Fruit fly (Drosophila melanogaster) whole organism, embryonic: ENCODE results near the gene CG1632.

Experiments used
- Asciz ChIP-seq: fragments of 200-800 bp; sonication (Bioruptor generic); optimal IDR thresholded peaks from 2 replicates; lab custom pipeline; 2017; ENCODE audit warnings: missing biosample characterization, mild to moderate bottlenecking, missing genetic modification characterization, missing genetic modification reagents
- Atf3 ChIP-seq: fragments of 200-800 bp; sonication (Bioruptor generic); optimal IDR thresholded peaks from 3 replicates; lab custom pipeline; 2016; ENCODE audit warnings: missing biosample characterization, missing genetic modification characterization
- BtbVII ChIP-seq: fragments of 200-800 bp; sonication (Bioruptor generic); optimal IDR thresholded peaks from 3 replicates; lab custom pipeline; 2017; ENCODE audit warnings: missing biosample characterization, mild to moderate bottlenecking, missing genetic modification characterization
- CG10431 ChIP-seq: fragments of 200-800 bp; sonication (Bioruptor generic); optimal IDR thresholded peaks from 3 replicates; lab custom pipeline; 2018; ENCODE audit warnings: missing biosample characterization, mild to moderate bottlenecking, missing genetic modification characterization
- CG11398 ChIP-seq: fragments of 200-800 bp; sonication (Bioruptor generic); optimal IDR thresholded peaks from 2 replicates; lab custom pipeline; 2016; ENCODE audit warnings: missing biosample characterization, missing genetic modification characterization
- CG1233 ChIP-seq: fragments of 200-800 bp; sonication (Bioruptor generic); optimal IDR thresholded peaks from 4 replicates; lab custom pipeline; 2018; ENCODE audit warnings: missing biosample characterization, mild to moderate bottlenecking, missing genetic modification characterization
- CG12391 ChIP-seq: fragments of 200-800 bp; sonication (Bioruptor generic); optimal IDR thresholded peaks from 3 replicates; lab custom pipeline; 2018; ENCODE audit warnings: missing biosample characterization, mild to moderate bottlenecking, missing genetic modification characterization, moderate library complexity
- CG15073 ChIP-seq: fragments of 200-800 bp; sonication (Bioruptor generic); optimal IDR thresholded peaks from 2 replicates; lab custom pipeline; 2016; ENCODE audit warnings: missing biosample characterization, missing genetic modification characterization
- CG15601 ChIP-seq: fragments of 200-800 bp; sonication (Bioruptor generic); optimal IDR thresholded peaks from 3 replicates; lab custom pipeline; 2019; ENCODE audit warnings: missing biosample characterization, mild to moderate bottlenecking, missing genetic modification characterization, moderate library complexity
- CG17359 ChIP-seq: fragments of 200-800 bp; sonication (Bioruptor generic); optimal IDR thresholded peaks from 3 replicates; lab custom pipeline; 2018; ENCODE audit warnings: missing biosample characterization, mild to moderate bottlenecking, missing genetic modification characterization, moderate library complexity
- CG18764 ChIP-seq: fragments of 200-800 bp; sonication (Bioruptor generic); optimal IDR thresholded peaks from 3 replicates; lab custom pipeline; 2016; ENCODE audit warnings: missing biosample characterization, missing genetic modification characterization
- CG2129 ChIP-seq: fragments of 200-800 bp; sonication (Bioruptor generic); IDR thresholded peaks from 2 replicates; pipeline ENCODE4 v1.3.6; 2022; ENCODE audit warnings: missing biosample characterization, missing genetic modification characterization; ENCODE audit not compliant: partially characterized antibody
- CG2678 ChIP-seq: fragments of 200-800 bp; sonication (Bioruptor generic); optimal IDR thresholded peaks from 3 replicates; lab custom pipeline; 2019; ENCODE audit warnings: missing biosample characterization, mild to moderate bottlenecking, missing genetic modification characterization, moderate library complexity
- CG3163 ChIP-seq: fragments of 200-800 bp; sonication (Bioruptor generic); optimal IDR thresholded peaks from 3 replicates; lab custom pipeline; 2016; ENCODE audit warnings: missing biosample characterization, missing genetic modification characterization
- CG6683 ChIP-seq: fragments of 200-800 bp; sonication (Bioruptor generic); optimal IDR thresholded peaks from 2 replicates; lab custom pipeline; 2017; ENCODE audit warnings: missing biosample characterization, mild to moderate bottlenecking, missing genetic modification characterization, missing genetic modification reagents
- CG7839 ChIP-seq: fragments of 200-800 bp; sonication (Bioruptor generic); optimal IDR thresholded peaks from 3 replicates; lab custom pipeline; 2018; ENCODE audit warnings: missing biosample characterization, mild to moderate bottlenecking, missing genetic modification characterization, moderate library complexity
- CG8290 ChIP-seq, 3 experiments: fragments of 200-800 bp; sonication (Bioruptor generic); optimal IDR thresholded peaks; 2 replicates each; lab custom pipeline; 2016 to 2019; ENCODE audit warnings: missing biosample characterization in 3 of 3, missing genetic modification characterization in 3 of 3, mild to moderate bottlenecking in 2 of 3, moderate library complexity in 1 of 3
- CG8765 ChIP-seq: fragments of 200-800 bp; sonication (Bioruptor generic); IDR thresholded peaks from 2 replicates; pipeline ENCODE4 v1.3.6; 2022; ENCODE audit warnings: missing biosample characterization, missing genetic modification characterization
- CG8924 ChIP-seq: fragments of 200-800 bp; optimal IDR thresholded peaks from 3 replicates; lab custom pipeline; 2019; ENCODE audit warnings: missing biosample characterization, mild to moderate bottlenecking, missing genetic modification characterization, moderate library complexity
- E2f1 ChIP-seq: fragments of 200-800 bp; sonication (Bioruptor generic); IDR thresholded peaks from 2 replicates; pipeline ENCODE4 v1.3.6; 2022; ENCODE audit warnings: missing biosample characterization, missing genetic modification characterization
- E2f2 ChIP-seq: fragments of 200-800 bp; sonication (Bioruptor generic); IDR thresholded peaks from 2 replicates; pipeline ENCODE4 v1.3.6; 2022; ENCODE audit warnings: missing biosample characterization, missing genetic modification characterization
- Fer2 ChIP-seq: fragments of 200-800 bp; sonication (Bioruptor generic); optimal IDR thresholded peaks from 2 replicates; lab custom pipeline; 2018; ENCODE audit warnings: missing biosample characterization, mild to moderate bottlenecking, missing genetic modification characterization, moderate library complexity
- HLHmδ ChIP-seq: fragments of 200-800 bp; sonication (Bioruptor generic); optimal IDR thresholded peaks from 2 replicates; lab custom pipeline; 2018; ENCODE audit warnings: missing biosample characterization, mild to moderate bottlenecking, missing genetic modification characterization, moderate library complexity
- Hmr ChIP-seq: fragments of 200-800 bp; sonication (Bioruptor generic); optimal IDR thresholded peaks from 3 replicates; lab custom pipeline; 2017; ENCODE audit warnings: mild to moderate bottlenecking, missing biosample characterization, missing genetic modification reagents, missing genetic modification characterization
- Hr51 ChIP-seq, 2 experiments: fragments of 200-800 bp; sonication (Bioruptor generic); optimal IDR thresholded peaks; 2 replicates in 1 of 2; 3 replicates in 1 of 2; lab custom pipeline; 2016 to 2018; ENCODE audit warnings: missing biosample characterization in 2 of 2, missing genetic modification characterization in 2 of 2, mild to moderate bottlenecking in 1 of 2, moderate library complexity in 1 of 2
- Jarid2 ChIP-seq: fragments of 200-800 bp; sonication (Bioruptor generic); optimal IDR thresholded peaks from 3 replicates; lab custom pipeline; 2017; ENCODE audit warnings: mild to moderate bottlenecking, missing biosample characterization, missing genetic modification reagents, missing genetic modification characterization
- Kr ChIP-seq: fragments of 200-800 bp; sonication (Bioruptor generic); optimal IDR thresholded peaks from 2 replicates; lab custom pipeline; 2017; ENCODE audit warnings: missing biosample characterization, mild to moderate bottlenecking, missing genetic modification characterization
- Myb ChIP-seq: fragments of 200-800 bp; sonication (Bioruptor generic); optimal IDR thresholded peaks from 2 replicates; lab custom pipeline; 2016; ENCODE audit warnings: missing biosample characterization, missing genetic modification characterization
- NfI ChIP-seq: fragments of 200-800 bp; sonication (Bioruptor generic); optimal IDR thresholded peaks from 3 replicates; lab custom pipeline; 2018; ENCODE audit warnings: missing biosample characterization, mild to moderate bottlenecking, missing genetic modification characterization, moderate library complexity
- Sox102F ChIP-seq: fragments of 200-800 bp; sonication (Bioruptor generic); optimal IDR thresholded peaks from 2 replicates; lab custom pipeline; 2018; ENCODE audit warnings: missing biosample characterization, mild to moderate bottlenecking, missing genetic modification characterization, moderate library complexity
- Ssrp ChIP-seq: fragments of 200-800 bp; sonication (Bioruptor generic); optimal IDR thresholded peaks from 2 replicates; lab custom pipeline; 2018; ENCODE audit warnings: missing biosample characterization, mild to moderate bottlenecking, missing genetic modification characterization, moderate library complexity
- aop ChIP-seq: fragments of 200-800 bp; sonication (Bioruptor generic); IDR thresholded peaks from 2 replicates; pipeline ENCODE4 v1.3.6; 2022; ENCODE audit warnings: missing biosample characterization, missing genetic modification characterization
- bbx ChIP-seq: fragments of 200-800 bp; sonication (Bioruptor generic); IDR thresholded peaks from 2 replicates; pipeline ENCODE4 v1.3.6; 2022; ENCODE audit warnings: missing biosample characterization, missing genetic modification characterization; ENCODE audit not compliant: partially characterized antibody
- cg ChIP-seq: fragments of 200-800 bp; sonication (Bioruptor generic); optimal IDR thresholded peaks from 3 replicates; lab custom pipeline; 2019; ENCODE audit warnings: missing biosample characterization, mild to moderate bottlenecking, missing genetic modification characterization, moderate library complexity
- eyg ChIP-seq: fragments of 200-800 bp; sonication (Bioruptor generic); optimal IDR thresholded peaks from 3 replicates; lab custom pipeline; 2016; ENCODE audit warnings: missing biosample characterization, missing genetic modification characterization
- fd64A ChIP-seq: fragments of 200-800 bp; sonication (Bioruptor generic); optimal IDR thresholded peaks from 3 replicates; lab custom pipeline; 2018; ENCODE audit warnings: missing biosample characterization, mild to moderate bottlenecking, missing genetic modification characterization
- gcm2 ChIP-seq: fragments of 200-800 bp; sonication (Bioruptor generic); optimal IDR thresholded peaks from 2 replicates; lab custom pipeline; 2016; ENCODE audit warnings: missing biosample characterization, missing genetic modification characterization
- hth ChIP-seq: fragments of >200 bp; optimal IDR thresholded peaks from 2 replicates; lab custom pipeline; 2017; ENCODE audit warnings: inconsistent platforms
- knrl ChIP-seq: fragments of 200-800 bp; sonication (Bioruptor generic); IDR thresholded peaks from 3 replicates; pipeline ENCODE4 v1.3.6; 2022; ENCODE audit warnings: missing biosample characterization, missing genetic modification characterization; ENCODE audit not compliant: partially characterized antibody
- nerfin-2 ChIP-seq: fragments of 200-800 bp; sonication (Bioruptor generic); IDR thresholded peaks from 2 replicates; pipeline ENCODE4 v1.3.6; 2022; ENCODE audit warnings: missing biosample characterization, missing genetic modification characterization; ENCODE audit not compliant: partially characterized antibody
- pho ChIP-seq: fragments of 200-800 bp; sonication (Bioruptor generic); optimal IDR thresholded peaks from 2 replicates; lab custom pipeline; 2016; ENCODE audit warnings: missing biosample characterization, missing genetic modification characterization
- pros ChIP-seq: fragments of 200-800 bp; sonication (Bioruptor generic); optimal IDR thresholded peaks from 3 replicates; lab custom pipeline; 2019; ENCODE audit warnings: missing biosample characterization, mild to moderate bottlenecking, missing genetic modification characterization, moderate library complexity
- psq ChIP-seq: fragments of 200-800 bp; sonication (Bioruptor generic); optimal IDR thresholded peaks from 2 replicates; lab custom pipeline; 2017; ENCODE audit warnings: missing biosample characterization, missing genetic modification characterization
- rib ChIP-seq: fragments of 200-800 bp; sonication (Bioruptor generic); IDR thresholded peaks from 2 replicates; pipeline ENCODE4 v1.3.6; 2022; ENCODE audit warnings: missing biosample characterization, missing genetic modification characterization
- run ChIP-seq: fragments of 200-800 bp; sonication (Bioruptor generic); optimal IDR thresholded peaks from 3 replicates; lab custom pipeline; 2018; ENCODE audit warnings: missing biosample characterization, mild to moderate bottlenecking, missing genetic modification characterization
- schlank ChIP-seq: fragments of 200-800 bp; sonication (Bioruptor generic); optimal IDR thresholded peaks from 2 replicates; lab custom pipeline; 2018; ENCODE audit warnings: missing biosample characterization, mild to moderate bottlenecking, missing genetic modification characterization
- sens ChIP-seq: fragments of 200-800 bp; sonication (Bioruptor generic); peaks from one replicate; lab custom pipeline; 2016; ENCODE audit warnings: missing biosample characterization, missing genetic modification characterization
- sisA ChIP-seq: fragments of 200-800 bp; sonication (Bioruptor generic); IDR thresholded peaks from 2 replicates; pipeline ENCODE4 v1.3.6; 2022; ENCODE audit warnings: missing biosample characterization, missing genetic modification characterization
- stc ChIP-seq: fragments of 200-800 bp; sonication (Bioruptor generic); IDR thresholded peaks from 2 replicates; pipeline ENCODE4 v1.3.6; 2022; ENCODE audit warnings: missing biosample characterization, missing genetic modification characterization
- sug ChIP-seq: fragments of 200-800 bp; optimal IDR thresholded peaks from 2 replicates; lab custom pipeline; 2019; ENCODE audit warnings: missing biosample characterization, mild to moderate bottlenecking, missing genetic modification characterization, moderate library complexity

Gene CG1632

DNA sequence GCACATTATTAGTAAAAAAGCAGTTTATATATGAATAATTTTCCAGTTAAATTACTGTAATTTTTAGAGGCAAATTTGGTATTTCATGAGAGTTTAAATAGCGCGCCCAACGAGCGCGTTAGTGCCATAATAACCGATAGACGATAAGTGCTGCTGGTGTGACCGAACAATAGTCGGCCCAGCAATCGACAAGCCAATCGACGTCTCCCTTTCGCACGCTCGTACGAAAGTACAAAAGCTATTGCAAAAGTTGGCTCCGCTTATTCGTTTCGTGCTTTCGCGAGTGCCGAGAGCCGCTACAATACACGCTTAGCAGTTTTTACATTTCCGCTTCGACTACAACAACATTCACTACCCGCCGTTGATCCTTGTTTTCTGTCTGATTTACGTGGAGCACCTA, 10.2 kb upstream of the CG1632 start, which contains the start of gene Trxr1 (continued):
- TF ChIP-seq CG6683 (GFP tag; lab: Kevin White, UChicago) (no peak), Fer2 (tag; lab: Kevin White, UChicago) (no peak), Hmr (GFP tag; lab: Kevin White, UChicago) (no peak), sug (tag; lab: Kevin White, UChicago) (no peak), CG2678 (tag; lab: Kevin White, UChicago) (no peak), fd64A (GFP tag; lab: Kevin White, UChicago) (no peak), NfI (no peak), eyg (GFP tag; lab: Kevin White, UChicago) (no peak), Sox102F (GFP tag; lab: Kevin White, UChicago) (no peak), CG3163 (GFP tag; lab: Kevin White, UChicago) (no peak), Jarid2 (GFP tag; lab: Kevin White, UChicago) (no peak), CG8924 (tag; lab: Kevin White, UChicago) (no peak), CG15601 (tag; lab: Kevin White, UChicago) (no peak), HLHmδ (GFP tag; lab: Kevin White, UChicago) (no peak), stc (GFP tag; lab: Robert Waterston, UW) (no peak), CG8765 (no peak), rib (GFP tag; lab: Robert Waterston, UW) (peak; percentile 53; the same call in 1 of the 2 replicates), Kr (GFP tag; lab: Kevin White, UChicago) (no peak), CG7839 (no peak), hth (lab: Kevin White, UChicago) (no peak), Atf3 (GFP tag; lab: Kevin White, UChicago) (no peak), CG18764 (GFP tag; lab: Kevin White, UChicago) (no peak), sisA (GFP tag; lab: Robert Waterston, UW) (no peak), Asciz (GFP tag; lab: Kevin White, UChicago) (no peak), gcm2 (GFP tag; lab: Kevin White, UChicago) (no peak), Myb (peak; percentile 10), CG8290 (GFP tag; optimal IDR thresholded peaks at IDR 0.05; lab: Kevin White, UChicago) (no peak), CG8290 (tag; optimal IDR thresholded peaks at IDR 0.05; lab: Kevin White, UChicago) (peak in 1 of 2 experiments; percentile 15), cg (GFP tag; lab: Kevin White, UChicago) (no peak), CG10431 (no peak), schlank (no peak), CG2129 (GFP tag; lab: Robert Waterston, UW) (no peak), CG15073 (no peak), BtbVII (no peak), CG12391 (tag; lab: Kevin White, UChicago) (no peak), bbx (GFP tag; lab: Robert Waterston, UW) (peak; percentile 79), nerfin-2 (GFP tag; lab: Robert Waterston, UW) (peak; percentile 74), E2f1 (GFP tag; lab: Robert Waterston, UW) (no peak), CG1233 (GFP tag; lab: Kevin White, UChicago) (no peak), Hr51 (GFP tag; optimal IDR thresholded peaks at IDR 0.05; lab: Kevin White, UChicago) (no peak), CG17359 (tag; lab: Kevin White, UChicago) (no peak), E2f2 (GFP tag; lab: Robert Waterston, UW) (peak; percentile 93), sens (GFP tag; lab: Kevin White, UChicago) (no peak), pho (GFP tag; lab: Kevin White, UChicago) (no peak), run (no peak), aop (GFP tag; lab: Robert Waterston, UW) (no peak), CG11398 (no peak), psq (peak; percentile 79), knrl (GFP tag; lab: Robert Waterston, UW) (peak; percentile 57; the same call in 2 of the 3 replicates), pros (GFP tag; lab: Kevin White, UChicago) (no peak), Ssrp (tag; lab: Kevin White, UChicago) (no peak)
